Fruit fly (Drosophila melanogaster): ENCODE results near the gene Hsp67Bc.

dm6 chr3L:9421621-9422020 is 49.3 kb upstream of the Hsp67Bc start:
- TF ChIP-seq lola (GFP tag; optimal IDR thresholded peaks at IDR 0.05) = no peak
- TF ChIP-seq jim (GFP tag; optimal IDR thresholded peaks at IDR 0.05) = no peak
- TF ChIP-seq fru (GFP tag; optimal IDR thresholded peaks at IDR 0.05) = no peak
- TF ChIP-seq OdsH (GFP tag; optimal IDR thresholded peaks at IDR 0.05) = no peak
- no peak for TF ChIP-seq CrebA (GFP tag; optimal IDR thresholded peaks at IDR 0.05; ENCODE audit: borderline replicate concordance)
- no peak for TF ChIP-seq Dif (GFP tag; optimal IDR thresholded peaks at IDR 0.05; ENCODE audit: partially characterized antibody)
- TF ChIP-seq sv (GFP tag; optimal IDR thresholded peaks at IDR 0.05) = no peak
- TF ChIP-seq CG9705 (GFP tag; optimal IDR thresholded peaks at IDR 0.05) = no peak
